Worm (Caenorhabditis elegans) whole organism, young adult: ENCODE measurements around the gene Y54G11A.1.

ENCODE experiments used
- D2030.7 ChIP-seq: fragments of 200-800 bp; sonication (Bioruptor generic); IDR thresholded peaks from 2 replicates; pipeline ENCODE4 v1.3.6; 2022; ENCODE audit warnings: missing genetic modification reagents, missing genetic modification characterization, missing compliant biosample characterization
- F10E7.11 ChIP-seq: sonication (generic microtip); optimal IDR thresholded peaks from 2 replicates; lab custom pipeline; 2017; ENCODE audit warnings: mild to moderate bottlenecking, missing genetic modification characterization, moderate library complexity, missing compliant biosample characterization
- F49E8.2 ChIP-seq: sonication (generic microtip); optimal IDR thresholded peaks from 3 replicates; lab custom pipeline; 2017; ENCODE audit warnings: missing genetic modification characterization, mild to moderate bottlenecking, missing compliant biosample characterization, antibody characterized with exemption, moderate library complexity; ENCODE audit not compliant: insufficient read depth
- F57A8.1 ChIP-seq: fragments of 200-800 bp; sonication (Bioruptor generic); optimal IDR thresholded peaks from 2 replicates; lab custom pipeline; 2018; ENCODE audit warnings: mild to moderate bottlenecking, missing genetic modification characterization, moderate library complexity, missing compliant biosample characterization
- F57C9.4 ChIP-seq: sonication (generic microtip); optimal IDR thresholded peaks from 2 replicates; lab custom pipeline; 2017; ENCODE audit warnings: mild to moderate bottlenecking, missing genetic modification characterization, missing compliant biosample characterization
- K11D2.4 ChIP-seq: fragments of 200-800 bp; sonication (Bioruptor generic); IDR thresholded peaks from 2 replicates; pipeline ENCODE4 v1.3.6; 2022; ENCODE audit warnings: missing genetic modification reagents, missing genetic modification characterization, missing compliant biosample characterization
- T07F8.4 ChIP-seq: sonication (generic microtip); optimal IDR thresholded peaks from 2 replicates; lab custom pipeline; 2016; ENCODE audit warnings: mild to moderate bottlenecking, missing genetic modification characterization, moderate library complexity, missing compliant biosample characterization
- Y53G8AR.9 ChIP-seq: fragments of 200-800 bp; sonication (Bioruptor generic); conservative IDR thresholded peaks from 2 replicates; pipeline ENCODE4 v1.3.6; 2022; ENCODE audit warnings: missing genetic modification reagents, missing genetic modification characterization, missing compliant biosample characterization
- Y56A3A.18 ChIP-seq: fragments of 200-800 bp; sonication (Bioruptor generic); IDR thresholded peaks from 2 replicates; pipeline ENCODE4 v1.3.6; 2022; ENCODE audit warnings: missing genetic modification reagents, missing genetic modification characterization, missing compliant biosample characterization
- Y95B8A.8 ChIP-seq: fragments of 200-800 bp; sonication (Bioruptor generic); IDR thresholded peaks from 2 replicates; pipeline ENCODE4 v1.3.6; 2022; ENCODE audit warnings: missing genetic modification reagents, missing genetic modification characterization, missing compliant biosample characterization
- athp-1 ChIP-seq: sonication (generic microtip); optimal IDR thresholded peaks from 2 replicates; lab custom pipeline; 2017; ENCODE audit warnings: mild to moderate bottlenecking, missing genetic modification characterization, missing compliant biosample characterization
- attf-5 ChIP-seq: fragments of 200-800 bp; sonication (Bioruptor generic); optimal IDR thresholded peaks from 2 replicates; lab custom pipeline; 2018; ENCODE audit warnings: mild to moderate bottlenecking, missing genetic modification characterization, missing compliant biosample characterization
- attf-6 ChIP-seq: fragments of 200-800 bp; sonication (Bioruptor generic); IDR thresholded peaks from 2 replicates; pipeline ENCODE4 v1.3.6; 2022; ENCODE audit warnings: missing genetic modification reagents, missing genetic modification characterization, missing compliant biosample characterization
- bed-1 ChIP-seq: fragments of 200-800 bp; sonication (Bioruptor generic); IDR thresholded peaks from 2 replicates; pipeline ENCODE4 v1.3.6; 2022; ENCODE audit warnings: missing genetic modification reagents, missing genetic modification characterization, missing compliant biosample characterization
- ccch-3 ChIP-seq: fragments of 200-800 bp; sonication (Bioruptor generic); optimal IDR thresholded peaks from 2 replicates; lab custom pipeline; 2018; ENCODE audit warnings: mild to moderate bottlenecking, missing genetic modification characterization, missing compliant biosample characterization
- ceh-100 ChIP-seq: fragments of 200-800 bp; sonication (Bioruptor generic); IDR thresholded peaks from 2 replicates; pipeline ENCODE4 v1.3.6; 2022; ENCODE audit warnings: missing genetic modification reagents, missing genetic modification characterization, missing compliant biosample characterization
- ceh-91 ChIP-seq: fragments of 200-800 bp; sonication (Bioruptor generic); IDR thresholded peaks from 2 replicates; pipeline ENCODE4 v1.3.6; 2022; ENCODE audit warnings: missing genetic modification reagents, missing genetic modification characterization, missing compliant biosample characterization
- die-1 ChIP-seq: sonication (generic microtip); optimal IDR thresholded peaks from 2 replicates; lab custom pipeline; 2016; ENCODE audit warnings: missing genotype, mild to moderate bottlenecking, missing genetic modification characterization, missing compliant biosample characterization
- efl-1 ChIP-seq: fragments of 150-350 bp; optimal IDR thresholded peaks from 2 replicates; lab custom pipeline; 2014; ENCODE audit warnings: missing biosample characterization, missing genetic modification reagents, missing genetic modification characterization
- egrh-3 ChIP-seq: fragments of 200-800 bp; sonication (Bioruptor generic); IDR thresholded peaks from 2 replicates; pipeline ENCODE4 v1.3.6; 2022; ENCODE audit warnings: missing genetic modification reagents, missing genetic modification characterization, missing compliant biosample characterization
- ekl-4 ChIP-seq: fragments of 200-800 bp; sonication (Bioruptor generic); IDR thresholded peaks from 2 replicates; pipeline ENCODE4 v1.3.6; 2022; ENCODE audit warnings: missing genetic modification reagents, missing genetic modification characterization, missing compliant biosample characterization
- ets-4 ChIP-seq: fragments of 200-800 bp; sonication (Bioruptor generic); optimal IDR thresholded peaks from 2 replicates; lab custom pipeline; 2018; ENCODE audit warnings: mild to moderate bottlenecking, missing genetic modification characterization, missing compliant biosample characterization
- fkh-3 ChIP-seq: sonication (generic microtip); optimal IDR thresholded peaks from 2 replicates; lab custom pipeline; 2016; ENCODE audit warnings: mild to moderate bottlenecking, missing genetic modification characterization, missing compliant biosample characterization
- him-1 ChIP-seq: sonication (generic microtip); optimal IDR thresholded peaks from 2 replicates; lab custom pipeline; 2016; ENCODE audit warnings: missing genotype, missing genetic modification reagents, missing genetic modification characterization, missing compliant biosample characterization
- hmg-1.2 ChIP-seq: fragments of 200-800 bp; sonication (Bioruptor generic); IDR thresholded peaks from 2 replicates; pipeline ENCODE4 v1.3.6; 2022; ENCODE audit warnings: missing genetic modification reagents, missing genetic modification characterization, missing compliant biosample characterization
- hmg-20 ChIP-seq: fragments of 200-800 bp; sonication (Bioruptor generic); IDR thresholded peaks from 2 replicates; pipeline ENCODE4 v1.3.6; 2022; ENCODE audit warnings: missing genetic modification reagents, missing genetic modification characterization, missing compliant biosample characterization
- hsf-1 ChIP-seq: fragments of 200-800 bp; sonication (Bioruptor generic); IDR thresholded peaks from 2 replicates; pipeline ENCODE4 v1.3.6; 2022; ENCODE audit warnings: missing genetic modification reagents, missing genetic modification characterization, missing compliant biosample characterization
- lin-54 ChIP-seq: fragments of 200-800 bp; sonication (Bioruptor generic); optimal IDR thresholded peaks from 2 replicates; lab custom pipeline; 2018; ENCODE audit warnings: mild to moderate bottlenecking, missing genetic modification characterization, missing compliant biosample characterization
- lsl-1 ChIP-seq: fragments of 200-800 bp; sonication (Bioruptor generic); optimal IDR thresholded peaks from 2 replicates; lab custom pipeline; 2018; ENCODE audit warnings: mild to moderate bottlenecking, missing genetic modification characterization, moderate library complexity, missing compliant biosample characterization
- madf-6 ChIP-seq: fragments of 200-800 bp; sonication (Bioruptor generic); IDR thresholded peaks from 2 replicates; pipeline ENCODE4 v1.3.6; 2022; ENCODE audit warnings: missing genetic modification reagents, missing genetic modification characterization, missing compliant biosample characterization
- mcd-1 ChIP-seq: fragments of 200-800 bp; sonication (Bioruptor generic); IDR thresholded peaks from 2 replicates; pipeline ENCODE4 v1.3.6; 2022; ENCODE audit warnings: missing genetic modification reagents, missing genetic modification characterization, missing compliant biosample characterization
- mxl-1 ChIP-seq: sonication (generic microtip); optimal IDR thresholded peaks from 2 replicates; lab custom pipeline; 2016; ENCODE audit warnings: missing genetic modification characterization, missing compliant biosample characterization
- snpc-1.1 ChIP-seq: sonication (generic microtip); optimal IDR thresholded peaks from 2 replicates; lab custom pipeline; 2017; ENCODE audit warnings: missing genetic modification characterization, mild to moderate bottlenecking, missing compliant biosample characterization, antibody characterized with exemption, moderate library complexity, missing genotype, missing genetic modification reagents; ENCODE audit not compliant: insufficient read depth
- snpc-1.3 ChIP-seq: sonication (generic microtip); optimal IDR thresholded peaks from 2 replicates; lab custom pipeline; 2017; ENCODE audit warnings: missing genetic modification characterization, mild to moderate bottlenecking, missing compliant biosample characterization, antibody characterized with exemption, moderate library complexity, missing genotype, missing genetic modification reagents; ENCODE audit not compliant: insufficient read depth
- snpc-3.4 ChIP-seq: sonication (generic microtip); optimal IDR thresholded peaks from 2 replicates; lab custom pipeline; 2017; ENCODE audit warnings: missing genetic modification characterization, mild to moderate bottlenecking, missing compliant biosample characterization, antibody characterized with exemption, moderate library complexity, missing genotype, missing genetic modification reagents
- somi-1 ChIP-seq: fragments of 200-800 bp; sonication (Bioruptor generic); optimal IDR thresholded peaks from 2 replicates; lab custom pipeline; 2018; ENCODE audit warnings: mild to moderate bottlenecking, missing genetic modification characterization, missing compliant biosample characterization
- sptf-2 ChIP-seq: fragments of 200-800 bp; sonication (Bioruptor generic); optimal IDR thresholded peaks from 2 replicates; lab custom pipeline; 2018; ENCODE audit warnings: mild to moderate bottlenecking, missing genetic modification characterization, missing compliant biosample characterization
- zfh-2 ChIP-seq: fragments of 200-800 bp; sonication (Bioruptor generic); conservative IDR thresholded peaks from 2 replicates; pipeline ENCODE4 v1.3.6; 2022; ENCODE audit warnings: missing genetic modification reagents, missing genetic modification characterization, missing compliant biosample characterization
- zim-3 ChIP-seq: sonication (generic microtip); optimal IDR thresholded peaks from 2 replicates; lab custom pipeline; 2017; ENCODE audit warnings: mild to moderate bottlenecking, missing genetic modification characterization, moderate library complexity, missing compliant biosample characterization
- ztf-18 ChIP-seq: sonication (generic microtip); optimal IDR thresholded peaks from 2 replicates; lab custom pipeline; 2016; ENCODE audit warnings: missing genotype, mild to moderate bottlenecking, missing genetic modification characterization, missing compliant biosample characterization
- ztf-22 ChIP-seq: fragments of 200-800 bp; sonication (Bioruptor generic); optimal IDR thresholded peaks from 2 replicates; lab custom pipeline; 2018; ENCODE audit warnings: mild to moderate bottlenecking, missing genetic modification characterization, moderate library complexity, missing compliant biosample characterization
- ztf-26 ChIP-seq: sonication (generic microtip); optimal IDR thresholded peaks from 2 replicates; lab custom pipeline; 2017; ENCODE audit warnings: missing genetic modification characterization, missing compliant biosample characterization

The Y54G11A.1 gene

DNA sequence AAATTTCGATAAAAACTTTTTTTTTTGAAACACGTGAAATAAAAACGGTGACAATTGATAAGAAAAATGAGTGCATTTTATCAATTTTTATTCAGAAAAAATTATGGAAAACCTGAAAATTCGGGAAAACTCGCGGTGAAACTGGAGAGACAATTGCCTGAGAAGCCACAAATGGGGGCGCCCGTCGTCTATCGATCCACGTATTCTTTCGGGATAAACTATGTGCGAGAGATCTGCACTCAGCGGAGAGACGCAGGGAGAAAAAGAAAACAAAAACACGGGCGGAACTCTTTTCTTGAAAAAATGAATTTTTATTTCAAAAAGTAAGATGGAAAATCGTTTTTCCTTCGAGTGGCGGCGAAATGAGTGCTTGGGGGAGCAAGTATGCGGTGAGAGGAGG lies 35.1 kb downstream of the Y54G11A.1 start, which contains the start of gene men-1:
TSS of gene men-1 (minus strand) at position 242 of the 400 bp plus-strand sequence.
- TF ChIP-seq hmg-1.2 (GFP tag; lab: Robert Waterston, UW): peak; percentile 72; the same call in 1 of the 2 replicates
- no peak for TF ChIP-seq attf-6 (GFP tag; lab: Robert Waterston, UW)

DNA sequence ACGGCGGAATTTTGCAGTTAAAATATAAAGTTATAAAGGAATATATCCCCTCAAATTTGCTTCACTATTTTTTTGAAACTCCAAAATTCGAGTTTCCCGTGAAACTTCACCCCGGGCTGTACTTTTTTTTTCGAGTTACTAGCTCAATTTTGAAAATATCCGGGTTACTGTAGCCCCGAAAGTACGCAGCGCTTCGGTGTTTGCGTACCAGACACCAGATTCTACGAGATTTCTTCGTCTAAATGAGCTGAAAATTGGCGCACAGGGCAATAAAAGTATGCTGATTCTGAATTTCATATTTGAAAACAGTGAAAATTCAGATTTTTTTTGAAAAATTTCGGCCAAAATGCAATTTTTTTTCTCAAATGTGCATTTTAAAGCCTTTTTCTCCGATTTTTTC lies 38.1 kb downstream of the Y54G11A.1 start:
- no peak for TF ChIP-seq ztf-26 (tag; lab: Kevin White, UChicago)
- no peak for TF ChIP-seq ztf-22 (GFP tag; lab: Kevin White, UChicago)
- no peak for TF ChIP-seq K11D2.4 (GFP tag; lab: Robert Waterston, UW)
- no peak for TF ChIP-seq Y95B8A.8 (GFP tag; lab: Robert Waterston, UW)
- no peak for TF ChIP-seq bed-1 (GFP tag; lab: Robert Waterston, UW)
- TF ChIP-seq mxl-1 (tag; lab: Kevin White, UChicago): no peak
- TF ChIP-seq F57C9.4 (tag; lab: Kevin White, UChicago): no peak
- TF ChIP-seq snpc-1.1 (tag; lab: Kevin White, UChicago): no peak
- TF ChIP-seq snpc-1.3: no peak
- TF ChIP-seq ceh-100 (GFP tag; lab: Robert Waterston, UW): no peak
- TF ChIP-seq ets-4: no peak
- TF ChIP-seq F57A8.1: no peak
- TF ChIP-seq ccch-3 (GFP tag; lab: Kevin White, UChicago): no peak
- no peak for TF ChIP-seq somi-1
- TF ChIP-seq mcd-1: no peak
- TF ChIP-seq T07F8.4 (tag; lab: Kevin White, UChicago): no peak
- TF ChIP-seq zim-3 (tag; lab: Kevin White, UChicago): no peak
- no peak for TF ChIP-seq ceh-91 (GFP tag; lab: Robert Waterston, UW)

DNA sequence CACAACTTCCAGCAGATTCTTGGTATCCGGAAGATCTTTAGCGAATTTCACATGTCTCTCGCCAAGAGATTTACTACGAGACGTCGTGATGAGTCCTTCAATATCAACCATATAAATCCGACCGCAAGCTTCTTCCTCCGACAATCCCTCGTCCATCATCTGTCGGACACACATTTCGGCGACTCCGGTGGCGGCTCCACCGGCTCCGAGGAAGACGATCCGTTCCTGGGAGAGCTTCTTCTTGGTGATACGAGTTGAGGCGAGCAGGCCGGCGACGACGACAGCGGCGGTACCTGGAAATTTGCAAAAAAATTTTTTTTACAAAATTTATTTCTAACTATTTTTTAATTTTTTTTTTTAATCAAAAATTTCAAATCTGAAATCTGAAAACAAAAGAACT lies 38.9 kb downstream of the Y54G11A.1 start:
- TF ChIP-seq zfh-2 (GFP tag; lab: Robert Waterston, UW) (peak; percentile 75), hmg-20 (GFP tag; lab: Robert Waterston, UW) (no peak), hsf-1 (GFP tag; lab: Robert Waterston, UW) (no peak), snpc-3.4 (tag; lab: Kevin White, UChicago) (no peak), ztf-22 (GFP tag; lab: Kevin White, UChicago) (no peak)

DNA sequence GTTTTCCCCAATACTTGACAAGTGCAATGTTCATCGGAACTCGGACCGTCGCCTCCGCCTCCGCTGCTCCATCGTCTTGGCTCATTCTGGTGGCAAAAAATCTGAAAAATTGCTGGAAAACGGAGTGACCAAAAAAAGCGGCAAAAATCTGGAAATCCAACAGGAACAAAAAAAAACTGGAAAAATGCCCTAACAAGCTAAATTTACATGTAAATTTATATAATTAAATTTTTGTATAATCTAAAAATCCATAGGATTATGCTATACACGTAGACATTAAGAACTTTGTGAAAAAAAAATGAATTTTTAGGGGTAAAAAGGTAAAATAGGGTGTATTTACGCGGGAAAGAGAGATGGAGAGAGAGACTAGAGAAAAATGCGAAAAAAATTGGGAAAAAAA lies 42.8 kb downstream of the Y54G11A.1 start, which contains the start of gene Y48B6A.13:
TSS of gene Y48B6A.13 (minus strand) at position 101 of the 400 bp plus-strand sequence.
- no peak for TF ChIP-seq attf-5
- no peak for TF ChIP-seq fkh-3 (tag; lab: Kevin White, UChicago)
- TF ChIP-seq F49E8.2: no peak
- no peak for TF ChIP-seq athp-1
- TF ChIP-seq Y53G8AR.9 (GFP tag; lab: Robert Waterston, UW): 0 out of 2 replicates have a peak, but pooled peaks have one; percentile 27
- no peak for TF ChIP-seq F10E7.11 (tag; lab: Kevin White, UChicago)
- no peak for TF ChIP-seq K11D2.4 (GFP tag; lab: Robert Waterston, UW)
- TF ChIP-seq zfh-2 (GFP tag; lab: Robert Waterston, UW): 0 out of 2 replicates have a peak, but pooled peaks have one; percentile 26
- TF ChIP-seq ceh-91 (GFP tag; lab: Robert Waterston, UW): no peak
- no peak for TF ChIP-seq efl-1
- no peak for TF ChIP-seq him-1

DNA sequence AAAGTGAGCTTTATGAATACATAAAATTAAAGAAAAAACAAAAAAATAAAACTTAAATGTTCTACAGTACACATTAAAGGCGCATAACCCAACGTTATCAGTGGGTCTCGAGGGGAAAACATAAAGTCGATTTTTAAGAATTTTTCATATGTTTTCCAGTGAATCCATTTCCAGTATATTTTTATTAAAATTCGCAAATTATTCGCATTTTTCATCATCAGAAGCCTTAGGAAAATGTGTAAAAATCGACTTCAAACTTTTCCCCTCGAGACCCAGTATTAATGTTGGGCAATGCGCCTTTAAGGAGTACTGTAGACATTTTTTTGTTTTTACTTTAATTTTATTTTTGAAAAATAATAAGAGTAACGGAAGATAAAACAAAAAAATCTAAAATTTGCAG lies 50.9 kb downstream of the Y54G11A.1 start:
- TF ChIP-seq lin-54 (GFP tag; lab: Kevin White, UChicago): peak; percentile 48
- peak; percentile 27 for TF ChIP-seq snpc-1.3
- TF ChIP-seq die-1 (tag; lab: Kevin White, UChicago): no peak
- TF ChIP-seq hmg-1.2 (GFP tag; lab: Robert Waterston, UW): 0 out of 2 replicates have a peak, but pooled peaks have one; percentile 15
- no peak for TF ChIP-seq sptf-2 (GFP tag; lab: Kevin White, UChicago)
- 0 out of 2 replicates have a peak, but pooled peaks have one; percentile 50 for TF ChIP-seq ekl-4 (GFP tag; lab: Robert Waterston, UW)
- peak; percentile 74 for TF ChIP-seq him-1
- TF ChIP-seq madf-6 (GFP tag; lab: Robert Waterston, UW): peak; percentile 94
- TF ChIP-seq egrh-3 (GFP tag; lab: Robert Waterston, UW): 0 out of 2 replicates have a peak, but pooled peaks have one; percentile 11
- peak; percentile 54 for TF ChIP-seq snpc-3.4 (tag; lab: Kevin White, UChicago)
- TF ChIP-seq D2030.7 (GFP tag; lab: Robert Waterston, UW): peak; percentile 74; the same call in 1 of the 2 replicates
- TF ChIP-seq lsl-1 (GFP tag; lab: Kevin White, UChicago): peak; percentile 98
- peak; percentile 13 for TF ChIP-seq ztf-18 (tag; lab: Kevin White, UChicago)
- TF ChIP-seq Y56A3A.18 (GFP tag; lab: Robert Waterston, UW): no peak
